Worm (Caenorhabditis elegans): ENCODE results near the gene Y81B9A.3.
"Not testable (repeated sequence)": the region's sequence is repeated elsewhere in the genome, so short reads cannot be mapped to it uniquely, and the experiment has no call there.

Y81B9A.3 gene

ce11 chrX:9203468-9203867 is 21.2 kb downstream of the Y81B9A.3 start, which contains the start of gene crb-3:
Gene crb-3 (plus strand): TSS chrX:9203768.
- TF ChIP-seq ceh-31, Y22D7AL.16, tbx-7 (tag; optimal IDR thresholded peaks at IDR 0.05): not testable (repeated sequence)

- TF ChIP-seq ama-1 (optimal IDR thresholded peaks at IDR 0.05) (no peak), ttx-3 (tag; optimal IDR thresholded peaks at IDR 0.05) (no peak), fkh-6 (tag; optimal IDR thresholded peaks at IDR 0.05) (no peak), ceh-45 (GFP tag; IDR thresholded peaks at IDR 0.05) (no peak), Y22D7AL.16 (tag; optimal IDR thresholded peaks at IDR 0.05) (no peak), hlh-6 (tag; optimal IDR thresholded peaks at IDR 0.05) (no peak), ceh-9 (tag; optimal IDR thresholded peaks at IDR 0.05) (no peak), pros-1 (tag; optimal IDR thresholded peaks at IDR 0.05) (no peak), nfya-1 (tag; optimal IDR thresholded peaks at IDR 0.05) (no peak), rnt-1 (tag; optimal IDR thresholded peaks at IDR 0.05) (no peak), K09A11.1 (tag; optimal IDR thresholded peaks at IDR 0.05; ENCODE audit: insufficient read depth) (no peak), ceh-24 (tag; optimal IDR thresholded peaks at IDR 0.05) (no peak), lim-6 (tag; optimal IDR thresholded peaks at IDR 0.05) (no peak), unc-3 (GFP tag; conservative IDR thresholded peaks at IDR 0.05) (no peak), unc-3 (tag; optimal IDR thresholded peaks at IDR 0.05) (no peak), pag-3 (tag; optimal IDR thresholded peaks at IDR 0.05; ENCODE audit: borderline replicate concordance) (no peak), che-1 (tag; optimal IDR thresholded peaks at IDR 0.05) (no peak), npax-4 (tag; optimal IDR thresholded peaks at IDR 0.05) (no peak), elt-4 (tag; optimal IDR thresholded peaks at IDR 0.05) (no peak), pha-2 (tag; optimal IDR thresholded peaks at IDR 0.05) (no peak)
Observed at ce11 chrX:9204986-9205385, 22.7 kb downstream of the Y81B9A.3 start.

ce11 chrX:9206731-9207130 is 24.5 kb downstream of the Y81B9A.3 start:
- TF ChIP-seq unc-3 (GFP tag; conservative IDR thresholded peaks at IDR 0.05), result no peak
- TF ChIP-seq unc-3 (tag; optimal IDR thresholded peaks at IDR 0.05), result no peak
- no peak for TF ChIP-seq rnt-1 (tag; optimal IDR thresholded peaks at IDR 0.05)
- TF ChIP-seq ceh-48 (tag; optimal IDR thresholded peaks at IDR 0.05), result no peak
- no peak for TF ChIP-seq unc-86 (tag; optimal IDR thresholded peaks at IDR 0.05)
- TF ChIP-seq ceh-22 (tag; optimal IDR thresholded peaks at IDR 0.05), result no peak
- no peak for TF ChIP-seq nhr-11 (tag; optimal IDR thresholded peaks at IDR 0.05)
- TF ChIP-seq npax-4 (tag; optimal IDR thresholded peaks at IDR 0.05), result no peak
- TF ChIP-seq C08G9.2 (tag; optimal IDR thresholded peaks at IDR 0.05), result no peak
- TF ChIP-seq sdc-2 (tag; optimal IDR thresholded peaks at IDR 0.05), result no peak

ce11 chrX:9208492-9208891 is 26.3 kb downstream of the Y81B9A.3 start:
- TF ChIP-seq K09A11.1 (tag; optimal IDR thresholded peaks at IDR 0.05; ENCODE audit: insufficient read depth), result no peak
- TF ChIP-seq ahr-1 (tag; optimal IDR thresholded peaks at IDR 0.05), result no peak
- no peak for TF ChIP-seq nhr-232 (tag; optimal IDR thresholded peaks at IDR 0.05)
- TF ChIP-seq ceh-14 (tag; optimal IDR thresholded peaks at IDR 0.05), result no peak
- no peak for TF ChIP-seq odd-2 (tag; optimal IDR thresholded peaks at IDR 0.05)
- no peak for TF ChIP-seq hlh-30 (tag; optimal IDR thresholded peaks at IDR 0.05; ENCODE audit: insufficient read depth)
- no peak for TF ChIP-seq ceh-34 (tag; optimal IDR thresholded peaks at IDR 0.05)
- TF ChIP-seq nhr-11 (tag; optimal IDR thresholded peaks at IDR 0.05), result no peak
- no peak for TF ChIP-seq mec-3 (tag; optimal IDR thresholded peaks at IDR 0.05; ENCODE audit: borderline replicate concordance)
- TF ChIP-seq pros-1 (tag; optimal IDR thresholded peaks at IDR 0.05), result no peak
- no peak for TF ChIP-seq sox-2 (GFP tag; IDR thresholded peaks at IDR 0.05)

- no peak for TF ChIP-seq ceh-48 (tag; optimal IDR thresholded peaks at IDR 0.05)
- TF ChIP-seq sox-4 (tag; optimal IDR thresholded peaks at IDR 0.05), result no peak
- TF ChIP-seq sdc-2 (tag; optimal IDR thresholded peaks at IDR 0.05), result no peak
- no peak for TF ChIP-seq syd-9 (tag; optimal IDR thresholded peaks at IDR 0.05)
- TF ChIP-seq unc-86 (tag; optimal IDR thresholded peaks at IDR 0.05), result no peak
Observed at ce11 chrX:9208933-9209332, 26.7 kb downstream of the Y81B9A.3 start.
